Fruit fly (Drosophila melanogaster) whole organism, embryonic: Measurements from ENCODE around the gene CG14965.

Source experiments
- ATbp ChIP-seq: fragments of 200-800 bp; sonication (Bioruptor generic); optimal IDR thresholded peaks from 2 replicates; lab custom pipeline; 2017; ENCODE audit warnings: missing biosample characterization, mild to moderate bottlenecking, missing genetic modification characterization, missing genetic modification reagents
- Atf-2 ChIP-seq: fragments of 200-800 bp; sonication (Bioruptor generic); optimal IDR thresholded peaks from 2 replicates; lab custom pipeline; 2016; ENCODE audit warnings: missing biosample characterization, missing genetic modification characterization
- Awh ChIP-seq: fragments of 200-800 bp; sonication (Bioruptor generic); IDR thresholded peaks from 2 replicates; pipeline ENCODE4, ENCODE4 v1.3.6; 2022; ENCODE audit warnings: missing biosample characterization, missing genetic modification characterization
- Bgb ChIP-seq: fragments of 200-800 bp; sonication (Bioruptor generic); IDR thresholded peaks from 2 replicates; pipeline ENCODE4 v1.3.6; 2022; ENCODE audit warnings: missing biosample characterization, missing genetic modification characterization; ENCODE audit not compliant: partially characterized antibody
- Blimp-1 ChIP-seq: fragments of 200-800 bp; sonication (Bioruptor generic); optimal IDR thresholded peaks from 3 replicates; lab custom pipeline; 2018; ENCODE audit warnings: missing biosample characterization, missing genetic modification characterization, mild to moderate bottlenecking, moderate library complexity, missing genetic modification reagents
- CG1024 ChIP-seq: fragments of 200-800 bp; sonication (Bioruptor generic); IDR thresholded peaks from 2 replicates; pipeline ENCODE4 v1.3.6; 2022; ENCODE audit warnings: missing biosample characterization, missing genetic modification characterization
- CG10654 ChIP-seq: fragments of 200-800 bp; sonication (Bioruptor generic); optimal IDR thresholded peaks from 2 replicates; lab custom pipeline; 2016; ENCODE audit warnings: missing biosample characterization, missing genetic modification characterization
- CG12104 ChIP-seq: fragments of 200-800 bp; sonication (Bioruptor generic); optimal IDR thresholded peaks from 3 replicates; lab custom pipeline; 2016; ENCODE audit warnings: missing biosample characterization, missing genetic modification characterization
- CG12236 ChIP-seq: fragments of 200-800 bp; sonication (Bioruptor generic); optimal IDR thresholded peaks from 2 replicates; lab custom pipeline; 2016; ENCODE audit warnings: missing biosample characterization, missing genetic modification characterization
- CG1233 ChIP-seq: fragments of 200-800 bp; sonication (Bioruptor generic); optimal IDR thresholded peaks from 4 replicates; lab custom pipeline; 2018; ENCODE audit warnings: missing biosample characterization, mild to moderate bottlenecking, missing genetic modification characterization
- CG1529 ChIP-seq: fragments of 200-800 bp; sonication (Bioruptor generic); optimal IDR thresholded peaks from 3 replicates; lab custom pipeline; 2018; ENCODE audit warnings: missing biosample characterization, missing genetic modification characterization
- CG15479 ChIP-seq: fragments of 200-800 bp; sonication (Bioruptor generic); optimal IDR thresholded peaks from 3 replicates; lab custom pipeline; 2019; ENCODE audit warnings: missing biosample characterization, mild to moderate bottlenecking, missing genetic modification characterization, moderate library complexity
- CG16863 ChIP-seq: fragments of 200-800 bp; sonication (Bioruptor generic); optimal IDR thresholded peaks from 3 replicates; lab custom pipeline; 2016; ENCODE audit warnings: missing biosample characterization, missing genetic modification characterization
- CG17912 ChIP-seq: fragments of 200-800 bp; sonication (Bioruptor generic); optimal IDR thresholded peaks from 2 replicates; lab custom pipeline; 2018; ENCODE audit warnings: missing biosample characterization, mild to moderate bottlenecking, missing genetic modification characterization
- CG1792 ChIP-seq: fragments of 200-800 bp; sonication (Bioruptor generic); optimal IDR thresholded peaks from 2 replicates; lab custom pipeline; 2016; ENCODE audit warnings: missing biosample characterization, missing genetic modification characterization
- CG30403 ChIP-seq: fragments of 200-800 bp; sonication (Bioruptor generic); optimal IDR thresholded peaks from 3 replicates; lab custom pipeline; 2016; ENCODE audit warnings: missing biosample characterization, missing genetic modification characterization
- CG30431 ChIP-seq: fragments of 200-800 bp; sonication (Bioruptor generic); optimal IDR thresholded peaks from 2 replicates; lab custom pipeline; 2017; ENCODE audit warnings: missing biosample characterization, missing genetic modification characterization
- CG32772 ChIP-seq: fragments of 200-800 bp; sonication (Bioruptor generic); IDR thresholded peaks from 2 replicates; pipeline ENCODE4 v1.3.6; 2022; ENCODE audit warnings: missing biosample characterization, missing genetic modification characterization
- CG34224 ChIP-seq: fragments of 200-800 bp; sonication (Bioruptor generic); IDR thresholded peaks from 3 replicates; pipeline ENCODE4 v1.3.6; 2022; ENCODE audit warnings: missing biosample characterization, missing genetic modification characterization; ENCODE audit not compliant: partially characterized antibody
- CG34422 ChIP-seq: fragments of 200-800 bp; sonication (Bioruptor generic); IDR thresholded peaks from 3 replicates; pipeline ENCODE4 v1.3.6; 2022; ENCODE audit warnings: missing biosample characterization, missing genetic modification characterization
- CG6272 ChIP-seq: fragments of 200-800 bp; sonication (Bioruptor generic); IDR thresholded peaks from 2 replicates; pipeline ENCODE4 v1.3.6; 2022; ENCODE audit warnings: missing biosample characterization, missing genetic modification characterization
- CG6791 ChIP-seq: fragments of 200-800 bp; sonication (Bioruptor generic); IDR thresholded peaks from 3 replicates; pipeline ENCODE4 v1.3.6; 2022; ENCODE audit warnings: missing biosample characterization, missing genetic modification characterization; ENCODE audit not compliant: partially characterized antibody
- CG9437 ChIP-seq: fragments of 200-800 bp; sonication (Bioruptor generic); optimal IDR thresholded peaks from 2 replicates; lab custom pipeline; 2018; ENCODE audit warnings: missing biosample characterization, mild to moderate bottlenecking, missing genetic modification characterization
- CG9609 ChIP-seq: fragments of 200-800 bp; sonication (Bioruptor generic); optimal IDR thresholded peaks from 3 replicates; lab custom pipeline; 2016; ENCODE audit warnings: missing biosample characterization, missing genetic modification characterization
- CrebB ChIP-seq: fragments of 200-800 bp; sonication (Bioruptor generic); optimal IDR thresholded peaks from 3 replicates; lab custom pipeline; 2018; ENCODE audit warnings: missing biosample characterization, mild to moderate bottlenecking, missing genetic modification characterization
- Dfd ChIP-seq, 2 experiments: fragments of >200 bp; optimal IDR thresholded peaks; 2 replicates each; lab custom pipeline; 2017; ENCODE audit warnings: missing biosample characterization in 2 of 2, missing genetic modification characterization in 2 of 2
- Dll ChIP-seq: fragments of 200-800 bp; sonication (Bioruptor generic); IDR thresholded peaks from 4 replicates; pipeline ENCODE4 v1.3.6; 2022; ENCODE audit warnings: missing biosample characterization, missing genetic modification characterization; ENCODE audit not compliant: partially characterized antibody
- E2f2 ChIP-seq: fragments of 200-800 bp; sonication (Bioruptor generic); IDR thresholded peaks from 2 replicates; pipeline ENCODE4 v1.3.6; 2022; ENCODE audit warnings: missing biosample characterization, missing genetic modification characterization
- ERR ChIP-seq: fragments of 200-800 bp; sonication (Bioruptor generic); optimal IDR thresholded peaks from 2 replicates; lab custom pipeline; 2016; ENCODE audit warnings: missing biosample characterization, missing genetic modification characterization
- Gsc ChIP-seq: fragments of 200-800 bp; sonication (Bioruptor generic); IDR thresholded peaks from 2 replicates; pipeline ENCODE4 v1.3.6; 2022; ENCODE audit warnings: missing biosample characterization, missing genetic modification characterization
- HLHmδ ChIP-seq: fragments of 200-800 bp; sonication (Bioruptor generic); optimal IDR thresholded peaks from 2 replicates; lab custom pipeline; 2018; ENCODE audit warnings: missing biosample characterization, mild to moderate bottlenecking, missing genetic modification characterization, moderate library complexity
- MESR4 ChIP-seq: fragments of 200-800 bp; sonication (Bioruptor generic); optimal IDR thresholded peaks from 2 replicates; lab custom pipeline; 2018; ENCODE audit warnings: missing biosample characterization, mild to moderate bottlenecking, missing genetic modification characterization, moderate library complexity
- Mad ChIP-seq: fragments of 200-800 bp; sonication (Bioruptor generic); optimal IDR thresholded peaks from 2 replicates; lab custom pipeline; 2016; ENCODE audit warnings: missing biosample characterization, missing genetic modification characterization
- Max ChIP-seq: fragments of 200-800 bp; sonication (Bioruptor generic); optimal IDR thresholded peaks from 2 replicates; lab custom pipeline; 2016; ENCODE audit warnings: missing biosample characterization, mild to moderate bottlenecking, missing genetic modification characterization
- Sin3A ChIP-seq: fragments of >200 bp; optimal IDR thresholded peaks from 2 replicates; lab custom pipeline; 2018
- cg ChIP-seq: fragments of 200-800 bp; sonication (Bioruptor generic); optimal IDR thresholded peaks from 3 replicates; lab custom pipeline; 2019; ENCODE audit warnings: missing biosample characterization, mild to moderate bottlenecking, missing genetic modification characterization, moderate library complexity
- dimm ChIP-seq: fragments of 200-800 bp; sonication (Bioruptor generic); IDR thresholded peaks from 2 replicates; pipeline ENCODE4 v1.3.6; 2022; ENCODE audit warnings: missing biosample characterization, missing genetic modification characterization
- eyg ChIP-seq: fragments of 200-800 bp; sonication (Bioruptor generic); optimal IDR thresholded peaks from 3 replicates; lab custom pipeline; 2016; ENCODE audit warnings: missing biosample characterization, missing genetic modification characterization
- fu2 ChIP-seq: fragments of 200-800 bp; sonication (Bioruptor generic); optimal IDR thresholded peaks from 2 replicates; lab custom pipeline; 2016; ENCODE audit warnings: missing biosample characterization, missing genetic modification characterization
- inv ChIP-seq: fragments of 200-800 bp; sonication (Bioruptor generic); IDR thresholded peaks from 2 replicates; pipeline ENCODE4 v1.3.6; 2022; ENCODE audit warnings: missing biosample characterization, missing genetic modification characterization; ENCODE audit not compliant: partially characterized antibody
- kni ChIP-seq: fragments of 200-800 bp; sonication (Bioruptor generic); optimal IDR thresholded peaks from 3 replicates; lab custom pipeline; 2017; ENCODE audit warnings: mild to moderate bottlenecking, missing biosample characterization, missing genetic modification reagents, missing genetic modification characterization
- lilli ChIP-seq: fragments of 200-800 bp; sonication (Bioruptor generic); optimal IDR thresholded peaks from 3 replicates; lab custom pipeline; 2016; ENCODE audit warnings: missing biosample characterization, missing genetic modification characterization
- lola ChIP-seq, 3 experiments: fragments of >200 bp in 2 of 3; fragments of 200-800 bp in 1 of 3; sonication (Bioruptor generic) in 1 of 3; optimal IDR thresholded peaks; 2 replicates each; lab custom pipeline; 2017 to 2019; ENCODE audit warnings: missing biosample characterization in 3 of 3, missing genetic modification characterization in 3 of 3, mild to moderate bottlenecking in 1 of 3, moderate library complexity in 1 of 3
- lov ChIP-seq, 2 experiments: fragments of 200-800 bp in 1 of 2; fragments of >200 bp in 1 of 2; sonication (Bioruptor generic) in 1 of 2; IDR thresholded peaks in 1 of 2; optimal IDR thresholded peaks in 1 of 2; 2 replicates in 1 of 2; 3 replicates in 1 of 2; pipeline versions ENCODE4 v1.3.6 to Lab custom; 2017 to 2022; ENCODE audit warnings: missing biosample characterization in 1 of 2, missing genetic modification characterization in 1 of 2
- mam ChIP-seq: fragments of 200-800 bp; sonication (Bioruptor generic); optimal IDR thresholded peaks from 3 replicates; lab custom pipeline; 2016; ENCODE audit warnings: missing biosample characterization, missing genetic modification characterization
- p53 ChIP-seq: fragments of 200-800 bp; sonication (Bioruptor generic); optimal IDR thresholded peaks from 2 replicates; lab custom pipeline; 2016; ENCODE audit warnings: missing biosample characterization, missing genetic modification characterization
- row ChIP-seq: fragments of 200-800 bp; sonication (Bioruptor generic); IDR thresholded peaks from 3 replicates; pipeline ENCODE4 v1.3.6; 2022; ENCODE audit warnings: missing biosample characterization, missing genetic modification characterization
- unc-4 ChIP-seq: fragments of 200-800 bp; sonication (Bioruptor generic); IDR thresholded peaks from 2 replicates; pipeline ENCODE4 v1.3.6; 2022; ENCODE audit warnings: missing biosample characterization, missing genetic modification characterization; ENCODE audit not compliant: partially characterized antibody
- vvl ChIP-seq: fragments of 200-800 bp; sonication (Bioruptor generic); IDR thresholded peaks from 2 replicates; pipeline ENCODE4 v1.3.6; 2022; ENCODE audit warnings: missing biosample characterization, missing genetic modification characterization
- wek ChIP-seq: fragments of 200-800 bp; sonication (Bioruptor generic); optimal IDR thresholded peaks from 3 replicates; lab custom pipeline; 2018; ENCODE audit warnings: missing biosample characterization, mild to moderate bottlenecking, missing genetic modification characterization, moderate library complexity
- yki ChIP-seq: fragments of >200 bp; optimal IDR thresholded peaks from 3 replicates; lab custom pipeline; 2018

Gene CG14965

dm6 chr3L:3192333-3192894 is at the start of gene CG14965 (continued):
- TF ChIP-seq ATbp (GFP tag; lab: Kevin White, UChicago) (no peak), CG34422 (GFP tag; lab: Robert Waterston, UW) (no peak), CG6272 (GFP tag; lab: Robert Waterston, UW) (peak; percentile 30; the same call in 1 of the 2 replicates), mam (peak; percentile 13), eyg (GFP tag; lab: Kevin White, UChicago) (no peak), Awh (GFP tag; lab: Robert Waterston, UW) (no peak), CG10654 (GFP tag; lab: Kevin White, UChicago) (no peak), Dll (GFP tag; lab: Robert Waterston, UW) (peak; percentile 97), cg (no peak), CG34224 (GFP tag; lab: Robert Waterston, UW) (peak; percentile 84), CG1233 (GFP tag; lab: Kevin White, UChicago) (no peak), lola (GFP tag; optimal IDR thresholded peaks at IDR 0.05; lab: Kevin White, UChicago) (no peak), CG30431 (GFP tag; lab: Kevin White, UChicago) (no peak), lov (optimal IDR thresholded peaks at IDR 0.05; lab: Kevin White, UChicago) (no peak), lov (GFP tag; IDR thresholded peaks at IDR 0.05; lab: Robert Waterston, UW) (no peak), Blimp-1 (GFP tag; lab: Kevin White, UChicago) (no peak), CG1529 (GFP tag; lab: Kevin White, UChicago) (no peak), lilli (no peak), Gsc (GFP tag; lab: Robert Waterston, UW) (no peak), kni (GFP tag; lab: Kevin White, UChicago) (no peak), Sin3A (lab: Kevin White, UChicago) (peak; percentile 84), CG16863 (GFP tag; lab: Kevin White, UChicago) (no peak), CG1024 (GFP tag; lab: Robert Waterston, UW) (no peak), CG12104 (GFP tag; lab: Kevin White, UChicago) (no peak), CG9609 (GFP tag; lab: Kevin White, UChicago) (no peak), CG30403 (GFP tag; lab: Kevin White, UChicago) (no peak), unc-4 (GFP tag; lab: Robert Waterston, UW) (peak; percentile 95), wek (GFP tag; lab: Kevin White, UChicago) (no peak), Mad (GFP tag; lab: Kevin White, UChicago) (no peak), ERR (GFP tag; lab: Kevin White, UChicago) (no peak), HLHmδ (GFP tag; lab: Kevin White, UChicago) (no peak), CG1792 (GFP tag; lab: Kevin White, UChicago) (no peak), Bgb (GFP tag; lab: Robert Waterston, UW) (peak; percentile 89), MESR4 (GFP tag; lab: Kevin White, UChicago) (peak; percentile 20), p53 (no peak), CG6791 (GFP tag; lab: Robert Waterston, UW) (peak; percentile 86), Dfd (GFP tag; optimal IDR thresholded peaks at IDR 0.05; lab: Kevin White, UChicago) (no peak), fu2 (GFP tag; lab: Kevin White, UChicago) (no peak), Atf-2 (GFP tag; lab: Kevin White, UChicago) (no peak), row (GFP tag; lab: Robert Waterston, UW) (peak; percentile 50; the same call in 2 of the 3 replicates), inv (GFP tag; lab: Robert Waterston, UW) (peak; percentile 86), Max (GFP tag; lab: Kevin White, UChicago) (no peak), CG9437 (no peak), CG32772 (GFP tag; lab: Robert Waterston, UW) (no peak), CG17912 (GFP tag; lab: Kevin White, UChicago) (no peak), vvl (GFP tag; lab: Robert Waterston, UW) (no peak), CG15479 (GFP tag; lab: Kevin White, UChicago) (peak; percentile 79), E2f2 (GFP tag; lab: Robert Waterston, UW) (peak; percentile 42), dimm (GFP tag; lab: Robert Waterston, UW) (no peak), yki (no peak), CG12236 (GFP tag; lab: Kevin White, UChicago) (no peak), CrebB (tag; lab: Kevin White, UChicago) (no peak)
